Fruit fly (Drosophila melanogaster): ENCODE results near the gene CCT2.

The CCT2 gene

DNA sequence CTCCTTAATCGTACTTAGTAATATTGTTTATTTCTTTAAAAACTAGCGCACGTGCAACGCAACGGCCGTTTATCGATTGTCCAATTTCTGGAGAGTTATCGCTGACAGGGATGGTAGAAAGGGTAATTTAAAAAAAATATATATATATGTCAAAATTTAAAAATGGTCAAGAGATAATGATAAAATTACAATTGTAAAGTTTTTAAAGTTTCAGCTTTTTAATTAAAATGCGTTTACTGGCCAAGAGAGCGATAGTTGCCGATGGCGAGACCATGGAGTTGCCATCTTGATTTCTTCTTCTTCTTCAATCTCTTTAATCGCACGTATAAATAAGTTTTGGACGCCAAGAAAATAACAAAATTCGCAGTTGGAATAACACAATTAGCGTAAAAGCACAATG, 8.4 kb upstream of the CCT2 start, which contains the start of the genes CG7246 and HP1b (continued):
- TF ChIP-seq Meics (GFP tag; optimal IDR thresholded peaks at IDR 0.05) (peak; percentile 65), CG42726 (GFP tag; IDR thresholded peaks at IDR 0.05; ENCODE audit: partially characterized antibody) (no peak), CG13894 (tag; optimal IDR thresholded peaks at IDR 0.05) (peak; percentile 59), CG13287 (GFP tag; IDR thresholded peaks at IDR 0.05; ENCODE audit: partially characterized antibody) (peak; percentile 83), ERR (GFP tag; optimal IDR thresholded peaks at IDR 0.05) (no peak), CG12155 (GFP tag; optimal IDR thresholded peaks at IDR 0.05) (peak; percentile 70), chif (GFP tag; optimal IDR thresholded peaks at IDR 0.05) (peak; percentile 22 to 53), Atf6 (GFP tag; IDR thresholded peaks at IDR 0.05) (peak; percentile 65), Trl (optimal IDR thresholded peaks at IDR 0.05) (no peak), Trl (GFP tag; optimal IDR thresholded peaks at IDR 0.05) (peak; percentile 38), kah (GFP tag; optimal IDR thresholded peaks at IDR 0.05) (no peak), danr (GFP tag; IDR thresholded peaks at IDR 0.05) (no peak), CG2120 (GFP tag; optimal IDR thresholded peaks at IDR 0.05) (peak; percentile 81), CG9797 (GFP tag; optimal IDR thresholded peaks at IDR 0.05) (no peak), pros (GFP tag; optimal IDR thresholded peaks at IDR 0.05) (no peak), CG16813 (GFP tag; IDR thresholded peaks at IDR 0.05; ENCODE audit: partially characterized antibody) (peak; percentile 71), yki (optimal IDR thresholded peaks at IDR 0.05) (no peak), Gug (GFP tag; IDR thresholded peaks at IDR 0.05) (peak; percentile 70; the same call in 2 of the 4 replicates), CG13123 (GFP tag; optimal IDR thresholded peaks at IDR 0.05) (peak; percentile 47), Mad (GFP tag; optimal IDR thresholded peaks at IDR 0.05) (peak; percentile 23), sc (optimal IDR thresholded peaks at IDR 0.05) (no peak), sc (GFP tag; optimal IDR thresholded peaks at IDR 0.05) (peak; percentile 11), CG12391 (tag; optimal IDR thresholded peaks at IDR 0.05) (peak; percentile 83), Vsx1 (GFP tag; optimal IDR thresholded peaks at IDR 0.05) (peak; percentile 42), BEAF-32 (GFP tag; optimal IDR thresholded peaks at IDR 0.05) (peak; percentile 73), CG8388 (GFP tag; optimal IDR thresholded peaks at IDR 0.05) (peak; percentile 50), stc (GFP tag; IDR thresholded peaks at IDR 0.05) (peak; percentile 74), CG8089 (GFP tag; optimal IDR thresholded peaks at IDR 0.05) (no peak), HLHmδ (GFP tag; optimal IDR thresholded peaks at IDR 0.05) (no peak), CG15696 (tag; optimal IDR thresholded peaks at IDR 0.05) (peak; percentile 58), CG1233 (GFP tag; optimal IDR thresholded peaks at IDR 0.05) (peak; percentile 14), CG2116 (GFP tag; optimal IDR thresholded peaks at IDR 0.05) (peak; percentile 84), CG11093 (GFP tag; IDR thresholded peaks at IDR 0.05) (peak; percentile 58; the same call in 1 of the 3 replicates), dan (GFP tag; IDR thresholded peaks at IDR 0.05) (peak; percentile 8; the same call in 1 of the 2 replicates), CG30403 (GFP tag; optimal IDR thresholded peaks at IDR 0.05) (peak; percentile 74), Sox100B (GFP tag; optimal IDR thresholded peaks at IDR 0.05) (peak; percentile 44), pzg (GFP tag; optimal IDR thresholded peaks at IDR 0.05) (peak; percentile 40), ara (GFP tag; IDR thresholded peaks at IDR 0.05) (peak; percentile 54; the same call in 1 of the 2 replicates), CG10979 (tag; optimal IDR thresholded peaks at IDR 0.05) (peak; percentile 49), CG11723 (GFP tag; optimal IDR thresholded peaks at IDR 0.05) (peak; percentile 13), CG3838 (GFP tag; optimal IDR thresholded peaks at IDR 0.05) (no peak), gem (tag; optimal IDR thresholded peaks at IDR 0.05) (peak; percentile 83), CG4360 (GFP tag; IDR thresholded peaks at IDR 0.05) (peak; percentile 38; the same call in 1 of the 2 replicates), gce (GFP tag; IDR thresholded peaks at IDR 0.05) (no peak), CG17912 (GFP tag; optimal IDR thresholded peaks at IDR 0.05) (no peak), HLH3B (GFP tag; IDR thresholded peaks at IDR 0.05) (peak; percentile 68), CG18599 (GFP tag; optimal IDR thresholded peaks at IDR 0.05) (peak; percentile 66), zen (tag; optimal IDR thresholded peaks at IDR 0.05) (peak; percentile 54), ftz-f1 (GFP tag; optimal IDR thresholded peaks at IDR 0.05) (peak; percentile 49), dati (GFP tag; IDR thresholded peaks at IDR 0.05) (0 out of 2 replicates have a peak, but pooled peaks have one; percentile 29), CG6813 (GFP tag; optimal IDR thresholded peaks at IDR 0.05) (no peak)
